ENCODE assay signal across 1 fruit fly cellular context in genomic region chr3R:26536747-26537221, dm6.
TF ChIP-seq lines count a peak whose summit lies in the region.

No protein-coding gene starts in this region.

TF ChIP-seq in whole organism, embryonic, 481 proteins besides CTCF, POLR2A, EP300 and RAD21 (continued from another document and continues in another):
- TF ChIP-seq CG3281 (GFP tag; optimal IDR thresholded peaks at IDR 0.05; lab: Kevin White, UChicago) (peak; percentile 3), dpn (GFP tag; optimal IDR thresholded peaks at IDR 0.05; lab: Kevin White, UChicago) (peak; percentile 37 to 48), CG17328 (GFP tag; IDR thresholded peaks at IDR 0.05; lab: Robert Waterston, UW) (no peak), ato (GFP tag; IDR thresholded peaks at IDR 0.05; lab: Robert Waterston, UW; ENCODE audit: partially characterized antibody) (no peak), Mes4 (GFP tag; optimal IDR thresholded peaks at IDR 0.05; lab: Kevin White, UChicago) (peak; percentile 16), CG4328 (GFP tag; optimal IDR thresholded peaks at IDR 0.05; lab: Kevin White, UChicago) (no peak), CG2889 (GFP tag; IDR thresholded peaks at IDR 0.05; lab: Robert Waterston, UW) (0 out of 3 replicates have a peak, but pooled peaks have one; percentile 9), Antp (GFP tag; optimal IDR thresholded peaks at IDR 0.05; lab: Kevin White, UChicago) (peak; percentile 22), Hr51 (GFP tag; optimal IDR thresholded peaks at IDR 0.05; lab: Kevin White, UChicago) (no peak), CG4282 (GFP tag; optimal IDR thresholded peaks at IDR 0.05; lab: Kevin White, UChicago) (peak; percentile 94), pnt (GFP tag; optimal IDR thresholded peaks at IDR 0.05; lab: Kevin White, UChicago) (peak; percentile 8), p53 (GFP tag; optimal IDR thresholded peaks at IDR 0.05; lab: Kevin White, UChicago) (no peak), B-H1 (GFP tag; IDR thresholded peaks at IDR 0.05; lab: Robert Waterston, UW) (no peak), CG32772 (GFP tag; IDR thresholded peaks at IDR 0.05; lab: Robert Waterston, UW) (peak; percentile 15; the same call in 1 of the 2 replicates), emc (GFP tag; optimal IDR thresholded peaks at IDR 0.05; lab: Kevin White, UChicago) (no peak), CG8944 (GFP tag; optimal IDR thresholded peaks at IDR 0.05; lab: Kevin White, UChicago) (peak; percentile 35), Mrtf (GFP tag; IDR thresholded peaks at IDR 0.05; lab: Robert Waterston, UW) (no peak), slbo (GFP tag; IDR thresholded peaks at IDR 0.05; lab: Robert Waterston, UW) (peak; percentile 42; the same call in 1 of the 2 replicates), Hr78 (GFP tag; optimal IDR thresholded peaks at IDR 0.05; lab: Kevin White, UChicago) (no peak), caup (GFP tag; optimal IDR thresholded peaks at IDR 0.05; lab: Kevin White, UChicago; ENCODE audit: severe bottlenecking) (no peak), CG10543 (GFP tag; optimal IDR thresholded peaks at IDR 0.05; lab: Kevin White, UChicago) (no peak), zf30C (GFP tag; optimal IDR thresholded peaks at IDR 0.05; lab: Kevin White, UChicago) (no peak), CG11398 (GFP tag; optimal IDR thresholded peaks at IDR 0.05; lab: Kevin White, UChicago) (peak; percentile 18), her (GFP tag; optimal IDR thresholded peaks at IDR 0.05; lab: Kevin White, UChicago) (peak; percentile 19), Ptx1 (GFP tag; IDR thresholded peaks at IDR 0.05; lab: Robert Waterston, UW) (peak; percentile 45), Atf3 (GFP tag; optimal IDR thresholded peaks at IDR 0.05; lab: Kevin White, UChicago) (no peak), sob (GFP tag; IDR thresholded peaks at IDR 0.05; lab: Robert Waterston, UW) (no peak), disco-r (GFP tag; optimal IDR thresholded peaks at IDR 0.05; lab: Kevin White, UChicago) (peak; percentile 45), insv (GFP tag; optimal IDR thresholded peaks at IDR 0.05; lab: Kevin White, UChicago) (peak; percentile 71 to 92), usp (GFP tag; optimal IDR thresholded peaks at IDR 0.05; lab: Kevin White, UChicago) (no peak), vvl (GFP tag; IDR thresholded peaks at IDR 0.05; lab: Robert Waterston, UW) (peak; percentile 67), CG6791 (GFP tag; IDR thresholded peaks at IDR 0.05; lab: Robert Waterston, UW; ENCODE audit: partially characterized antibody) (no peak), pros (GFP tag; optimal IDR thresholded peaks at IDR 0.05; lab: Kevin White, UChicago) (no peak), Elba2 (GFP tag; optimal IDR thresholded peaks at IDR 0.05; lab: Kevin White, UChicago) (peak; percentile 86), psq (GFP tag; optimal IDR thresholded peaks at IDR 0.05; lab: Kevin White, UChicago) (no peak), hth (optimal IDR thresholded peaks at IDR 0.05; lab: Kevin White, UChicago) (no peak), pb (GFP tag; optimal IDR thresholded peaks at IDR 0.05; lab: Kevin White, UChicago) (peak; percentile 1), BtbVII (GFP tag; optimal IDR thresholded peaks at IDR 0.05; lab: Kevin White, UChicago) (no peak), gsb (GFP tag; IDR thresholded peaks at IDR 0.05; lab: Robert Waterston, UW) (no peak), zfh1 (GFP tag; IDR thresholded peaks at IDR 0.05; lab: Robert Waterston, UW) (peak; percentile 48; the same call in 1 of the 3 replicates), mirr (GFP tag; optimal IDR thresholded peaks at IDR 0.05; lab: Kevin White, UChicago) (no peak), CG7556 (GFP tag; optimal IDR thresholded peaks at IDR 0.05; lab: Kevin White, UChicago) (peak; percentile 40), dati (GFP tag; IDR thresholded peaks at IDR 0.05; lab: Robert Waterston, UW) (no peak), CG11093 (GFP tag; IDR thresholded peaks at IDR 0.05; lab: Robert Waterston, UW) (no peak), NK7.1 (GFP tag; optimal IDR thresholded peaks at IDR 0.05; lab: Kevin White, UChicago) (no peak), CG8290 (GFP tag; optimal IDR thresholded peaks at IDR 0.05; lab: Kevin White, UChicago) (no peak), CG8290 (tag; optimal IDR thresholded peaks at IDR 0.05; lab: Kevin White, UChicago) (peak in 1 of 2 experiments; percentile 6), TFAM (GFP tag; optimal IDR thresholded peaks at IDR 0.05; lab: Kevin White, UChicago) (no peak), dysf (GFP tag; IDR thresholded peaks at IDR 0.05; lab: Robert Waterston, UW) (peak; percentile 50; the same call in 1 of the 3 replicates), CG11696 (GFP tag; IDR thresholded peaks at IDR 0.05; lab: Robert Waterston, UW) (0 out of 2 replicates have a peak, but pooled peaks have one; percentile 10), inv (GFP tag; IDR thresholded peaks at IDR 0.05; lab: Robert Waterston, UW; ENCODE audit: partially characterized antibody) (no peak), Kr (GFP tag; optimal IDR thresholded peaks at IDR 0.05; lab: Kevin White, UChicago) (no peak), CG12769 (tag; optimal IDR thresholded peaks at IDR 0.05; lab: Kevin White, UChicago) (no peak), dmrt11E (tag; optimal IDR thresholded peaks at IDR 0.05; lab: Kevin White, UChicago) (peak; percentile 25), CG9932 (GFP tag; IDR thresholded peaks at IDR 0.05; lab: Robert Waterston, UW) (0 out of 2 replicates have a peak, but pooled peaks have one; percentile 12), CG15696 (tag; optimal IDR thresholded peaks at IDR 0.05; lab: Kevin White, UChicago) (peak; percentile 14), fu2 (GFP tag; optimal IDR thresholded peaks at IDR 0.05; lab: Kevin White, UChicago) (no peak), Blimp-1 (GFP tag; optimal IDR thresholded peaks at IDR 0.05; lab: Kevin White, UChicago) (no peak), ken (GFP tag; IDR thresholded peaks at IDR 0.05; lab: Robert Waterston, UW) (peak; percentile 34; the same call in 1 of the 3 replicates), Fer1 (GFP tag; optimal IDR thresholded peaks at IDR 0.05; lab: Kevin White, UChicago) (peak; percentile 25), CG1603 (tag; optimal IDR thresholded peaks at IDR 0.05; lab: Kevin White, UChicago) (peak; percentile 30), CG1233 (GFP tag; optimal IDR thresholded peaks at IDR 0.05; lab: Kevin White, UChicago) (no peak), cas (GFP tag; IDR thresholded peaks at IDR 0.05; lab: Robert Waterston, UW) (no peak), Rfx (GFP tag; IDR thresholded peaks at IDR 0.05; lab: Robert Waterston, UW) (0 out of 2 replicates have a peak, but pooled peaks have one; percentile 37), CG11456 (GFP tag; IDR thresholded peaks at IDR 0.05; lab: Robert Waterston, UW) (0 out of 3 replicates have a peak, but pooled peaks have one; percentile 55), dan (GFP tag; IDR thresholded peaks at IDR 0.05; lab: Robert Waterston, UW) (no peak), Nf-YA (GFP tag; IDR thresholded peaks at IDR 0.05; lab: Robert Waterston, UW) (no peak), eve (GFP tag; optimal IDR thresholded peaks at IDR 0.05; lab: Kevin White, UChicago) (peak in 1 of 2 experiments; percentile 52), tio (GFP tag; optimal IDR thresholded peaks at IDR 0.05; lab: Kevin White, UChicago) (no peak), trh (GFP tag; optimal IDR thresholded peaks at IDR 0.05; lab: Kevin White, UChicago) (no peak), CG3065 (GFP tag; optimal IDR thresholded peaks at IDR 0.05; lab: Kevin White, UChicago) (no peak), ERR (GFP tag; optimal IDR thresholded peaks at IDR 0.05; lab: Kevin White, UChicago) (peak; percentile 19), E2f1 (GFP tag; IDR thresholded peaks at IDR 0.05; lab: Robert Waterston, UW) (peak; percentile 33; the same call in 1 of the 2 replicates), ap (GFP tag; IDR thresholded peaks at IDR 0.05; lab: Robert Waterston, UW) (no peak), Bteb2 (GFP tag; optimal IDR thresholded peaks at IDR 0.05; lab: Kevin White, UChicago) (no peak), CG10431 (GFP tag; optimal IDR thresholded peaks at IDR 0.05; lab: Kevin White, UChicago) (no peak), Stat92E (GFP tag; optimal IDR thresholded peaks at IDR 0.05; lab: Kevin White, UChicago) (no peak), CG13624 (GFP tag; optimal IDR thresholded peaks at IDR 0.05; lab: Kevin White, UChicago) (no peak), CG10267 (tag; optimal IDR thresholded peaks at IDR 0.05; lab: Kevin White, UChicago) (no peak), CG2678 (tag; optimal IDR thresholded peaks at IDR 0.05; lab: Kevin White, UChicago) (peak; percentile 34), CG3995 (GFP tag; optimal IDR thresholded peaks at IDR 0.05; lab: Kevin White, UChicago) (no peak), Lpt (GFP tag; optimal IDR thresholded peaks at IDR 0.05; lab: Kevin White, UChicago) (no peak), Max (GFP tag; optimal IDR thresholded peaks at IDR 0.05; lab: Kevin White, UChicago) (no peak), CHES-1-like (GFP tag; optimal IDR thresholded peaks at IDR 0.05; lab: Kevin White, UChicago) (peak; percentile 60), CG3726 (GFP tag; IDR thresholded peaks at IDR 0.05; lab: Robert Waterston, UW) (no peak), CG12744 (GFP tag; optimal IDR thresholded peaks at IDR 0.05; lab: Kevin White, UChicago) (no peak), gsb-n (tag; optimal IDR thresholded peaks at IDR 0.05; lab: Kevin White, UChicago) (no peak), Dref (GFP tag; IDR thresholded peaks at IDR 0.05; lab: Robert Waterston, UW) (no peak), CG14441 (GFP tag; IDR thresholded peaks at IDR 0.05; lab: Robert Waterston, UW) (no peak), lilli (GFP tag; optimal IDR thresholded peaks at IDR 0.05; lab: Kevin White, UChicago) (peak; percentile 2), chif (GFP tag; optimal IDR thresholded peaks at IDR 0.05; lab: Kevin White, UChicago) (peak in 1 of 2 experiments; percentile 2), sim (GFP tag; IDR thresholded peaks at IDR 0.05; lab: Robert Waterston, UW) (no peak), Usf (GFP tag; optimal IDR thresholded peaks at IDR 0.05; lab: Kevin White, UChicago) (no peak), CG30403 (GFP tag; optimal IDR thresholded peaks at IDR 0.05; lab: Kevin White, UChicago) (peak; percentile 5), MBD-R2 (GFP tag; IDR thresholded peaks at IDR 0.05; lab: Robert Waterston, UW) (no peak), H15 (GFP tag; IDR thresholded peaks at IDR 0.05; lab: Robert Waterston, UW) (no peak), CG6765 (GFP tag; optimal IDR thresholded peaks at IDR 0.05; lab: Kevin White, UChicago) (no peak), CG14667 (GFP tag; IDR thresholded peaks at IDR 0.05; lab: Robert Waterston, UW) (no peak), fru (optimal IDR thresholded peaks at IDR 0.05; lab: Kevin White, UChicago) (no peak), CG5953 (GFP tag; IDR thresholded peaks at IDR 0.05; lab: Robert Waterston, UW) (no peak), vnd (GFP tag; IDR thresholded peaks at IDR 0.05; lab: Robert Waterston, UW; ENCODE audit: partially characterized antibody) (no peak), crc (GFP tag; optimal IDR thresholded peaks at IDR 0.05; lab: Kevin White, UChicago) (peak; percentile 21), bbx (GFP tag; IDR thresholded peaks at IDR 0.05; lab: Robert Waterston, UW; ENCODE audit: partially characterized antibody) (no peak), ems (GFP tag; optimal IDR thresholded peaks at IDR 0.05; lab: Kevin White, UChicago) (no peak), sd (tag; optimal IDR thresholded peaks at IDR 0.05; lab: Kevin White, UChicago) (peak; percentile 94), Nf-YC (tag; optimal IDR thresholded peaks at IDR 0.05; lab: Kevin White, UChicago) (no peak), salm (tag; optimal IDR thresholded peaks at IDR 0.05; lab: Kevin White, UChicago) (no peak), CG12391 (tag; optimal IDR thresholded peaks at IDR 0.05; lab: Kevin White, UChicago) (peak; percentile 18), CG17802 (tag; optimal IDR thresholded peaks at IDR 0.05; lab: Kevin White, UChicago) (no peak), Dip2 (GFP tag; IDR thresholded peaks at IDR 0.05; lab: Robert Waterston, UW) (no peak), gro (GFP tag; optimal IDR thresholded peaks at IDR 0.05; lab: Kevin White, UChicago) (no peak), trem (tag; optimal IDR thresholded peaks at IDR 0.05; lab: Kevin White, UChicago) (no peak), Atf-2 (GFP tag; optimal IDR thresholded peaks at IDR 0.05; lab: Kevin White, UChicago) (no peak), br (optimal IDR thresholded peaks at IDR 0.05; lab: Kevin White, UChicago) (no peak), CG12942 (GFP tag; optimal IDR thresholded peaks at IDR 0.05; lab: Kevin White, UChicago) (no peak), so (GFP tag; IDR thresholded peaks at IDR 0.05; lab: Robert Waterston, UW) (peak; percentile 42; the same call in 1 of the 3 replicates), CG7786 (GFP tag; optimal IDR thresholded peaks at IDR 0.05; lab: Kevin White, UChicago) (peak; percentile 24), Sin3A (optimal IDR thresholded peaks at IDR 0.05; lab: Kevin White, UChicago) (no peak), Sox102F (GFP tag; optimal IDR thresholded peaks at IDR 0.05; lab: Kevin White, UChicago) (peak; percentile 3), croc (GFP tag; conservative IDR thresholded peaks at IDR 0.05; lab: Robert Waterston, UW) (no peak), CG11560 (tag; IDR thresholded peaks at IDR 0.05; lab: Robert Waterston, UW) (no peak), zfh2 (GFP tag; optimal IDR thresholded peaks at IDR 0.05; lab: Kevin White, UChicago) (no peak), H2.0 (GFP tag; IDR thresholded peaks at IDR 0.05; lab: Robert Waterston, UW) (peak; percentile 41; the same call in 1 of the 2 replicates), CoRest (tag; optimal IDR thresholded peaks at IDR 0.05; lab: Kevin White, UChicago) (peak; percentile 38), lov (optimal IDR thresholded peaks at IDR 0.05; lab: Kevin White, UChicago) (no peak), lov (GFP tag; IDR thresholded peaks at IDR 0.05; lab: Robert Waterston, UW) (no peak), Lhr (GFP tag; optimal IDR thresholded peaks at IDR 0.05; lab: Kevin White, UChicago) (no peak), nom (GFP tag; optimal IDR thresholded peaks at IDR 0.05; lab: Kevin White, UChicago) (no peak), eyg (GFP tag; optimal IDR thresholded peaks at IDR 0.05; lab: Kevin White, UChicago) (no peak), CG7839 (tag; optimal IDR thresholded peaks at IDR 0.05; lab: Kevin White, UChicago) (peak; percentile 34), tin (GFP tag; optimal IDR thresholded peaks at IDR 0.05; lab: Kevin White, UChicago) (no peak), da (GFP tag; optimal IDR thresholded peaks at IDR 0.05; lab: Kevin White, UChicago) (no peak), CG8765 (GFP tag; IDR thresholded peaks at IDR 0.05; lab: Robert Waterston, UW) (peak; percentile 10; the same call in 1 of the 2 replicates), fd96Cb (tag; optimal IDR thresholded peaks at IDR 0.05; lab: Kevin White, UChicago) (peak; percentile 8), Dad (GFP tag; optimal IDR thresholded peaks at IDR 0.05; lab: Kevin White, UChicago) (peak; percentile 28)
